Fruit fly (Drosophila melanogaster) whole organism, prepupa: Measurements from ENCODE around the gene CG11674.

ENCODE experiments used
- CG6854 ChIP-seq: fragments of 200-800 bp; sonication (Bioruptor generic); optimal IDR thresholded peaks from 2 replicates; lab custom pipeline; 2017; ENCODE audit warnings: missing biosample characterization, mild to moderate bottlenecking, missing genetic modification characterization
- lz ChIP-seq: fragments of 200-800 bp; sonication (Bioruptor generic); optimal IDR thresholded peaks from 3 replicates; lab custom pipeline; 2016; ENCODE audit warnings: missing biosample characterization, missing genetic modification characterization
- net ChIP-seq: fragments of 200-800 bp; sonication (Bioruptor generic); optimal IDR thresholded peaks from 3 replicates; lab custom pipeline; 2016; ENCODE audit warnings: missing biosample characterization, missing genetic modification characterization

DNA sequence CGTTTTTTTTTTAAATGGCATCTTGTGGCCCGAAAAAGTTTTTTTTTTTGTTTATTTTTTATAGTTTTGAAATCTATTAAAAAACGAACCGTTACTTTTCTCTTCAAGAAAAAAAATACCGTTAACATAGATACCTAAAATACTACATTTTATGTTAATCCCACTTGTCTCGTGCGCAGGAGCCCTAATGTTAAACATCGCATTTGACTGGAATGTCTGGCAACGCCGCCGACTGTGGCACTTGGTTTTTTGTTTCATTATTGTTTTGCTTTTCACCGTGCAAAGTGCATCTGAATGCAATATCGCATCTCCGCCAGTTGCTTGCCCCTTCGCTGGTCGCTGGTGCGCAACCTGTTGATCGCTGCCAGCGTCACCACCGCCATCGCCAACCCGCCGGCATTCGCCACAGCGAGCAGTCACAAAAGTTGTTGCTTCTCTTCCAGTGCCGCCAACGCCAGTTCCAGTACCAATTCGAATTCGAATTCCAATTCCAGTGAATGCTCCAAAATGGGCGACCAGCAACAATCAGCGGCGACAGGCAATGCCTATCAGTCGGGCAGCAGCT is 25.6 kb downstream of the CG11674 start, which contains the start of gene CG11590:
- no peak for TF ChIP-seq net
- TF ChIP-seq CG6854 (GFP tag; lab: Kevin White, UChicago) = no peak
- TF ChIP-seq lz (GFP tag; lab: Kevin White, UChicago) = no peak
